Fruit fly (Drosophila melanogaster) whole organism: ENCODE data around the gene CG7102.

Source experiments
- CG8478 ChIP-seq: fragments of >200 bp; optimal IDR thresholded peaks from 2 replicates; lab custom pipeline; 2018; ENCODE audit warnings: inconsistent platforms
- Dll ChIP-seq: fragments of >200 bp; optimal IDR thresholded peaks from 2 replicates; lab custom pipeline; 2017
- EcR ChIP-seq, 2 experiments: fragments of >200 bp; optimal IDR thresholded peaks; 2 replicates each; lab custom pipeline; 2017; ENCODE audit warnings: missing biosample characterization in 2 of 2, missing genetic modification characterization in 2 of 2, missing genetic modification reagents in 2 of 2
- pan ChIP-seq: fragments of >200 bp; optimal IDR thresholded peaks from 2 replicates; lab custom pipeline; 2017
- psq ChIP-seq: fragments of >200 bp; optimal IDR thresholded peaks from 2 replicates; lab custom pipeline; 2017
- usp ChIP-seq: fragments of >200 bp; optimal IDR thresholded peaks from 2 replicates; lab custom pipeline; 2017; ENCODE audit warnings: missing biosample characterization, missing genetic modification characterization, mixed read lengths

- no peak for TF ChIP-seq pan (lab: Kevin White, UChicago)
- TF ChIP-seq EcR (GFP tag; optimal IDR thresholded peaks at IDR 0.05; lab: Kevin White, UChicago): no peak
- TF ChIP-seq usp (GFP tag; lab: Kevin White, UChicago): no peak
- no peak for TF ChIP-seq psq (lab: Kevin White, UChicago)
- no peak for TF ChIP-seq CG8478 (lab: Kevin White, UChicago)
- TF ChIP-seq Dll (lab: Kevin White, UChicago): no peak
Measured at dm6 chr2L:7933186-7933585, 45.9 kb upstream of the CG7102 start.
